Fruit fly (Drosophila melanogaster) whole organism, embryonic: ENCODE data around the gene Phyhd1.

Source experiments
- CG10147 ChIP-seq: fragments of 200-800 bp; sonication (Bioruptor generic); optimal IDR thresholded peaks from 2 replicates; lab custom pipeline; 2019; ENCODE audit warnings: missing biosample characterization, mild to moderate bottlenecking, missing genetic modification characterization, moderate library complexity
- CG10979 ChIP-seq: fragments of 200-800 bp; sonication (Bioruptor generic); optimal IDR thresholded peaks from 2 replicates; lab custom pipeline; 2018; ENCODE audit warnings: missing biosample characterization, mild to moderate bottlenecking, missing genetic modification characterization, moderate library complexity
- CG11456 ChIP-seq: fragments of 200-800 bp; sonication (Bioruptor generic); IDR thresholded peaks from 3 replicates; pipeline ENCODE4 v1.3.6; 2022; ENCODE audit warnings: missing biosample characterization, missing genetic modification characterization
- CG12659 ChIP-seq: fragments of 200-800 bp; sonication (Bioruptor generic); optimal IDR thresholded peaks from 3 replicates; lab custom pipeline; 2017; ENCODE audit warnings: mild to moderate bottlenecking, missing biosample characterization, missing genetic modification reagents, missing genetic modification characterization
- CG12769 ChIP-seq: fragments of 200-800 bp; sonication (Bioruptor generic); optimal IDR thresholded peaks from 2 replicates; lab custom pipeline; 2019; ENCODE audit warnings: missing biosample characterization, mild to moderate bottlenecking, missing genetic modification characterization, moderate library complexity
- CG13296 ChIP-seq: fragments of 200-800 bp; sonication (Bioruptor generic); optimal IDR thresholded peaks from 3 replicates; lab custom pipeline; 2018; ENCODE audit warnings: missing biosample characterization, mild to moderate bottlenecking, missing genetic modification characterization
- CG13775 ChIP-seq: fragments of 200-800 bp; sonication (Bioruptor generic); optimal IDR thresholded peaks from 3 replicates; lab custom pipeline; 2017; ENCODE audit warnings: missing biosample characterization, mild to moderate bottlenecking, missing genetic modification characterization
- CG17328 ChIP-seq: fragments of 200-800 bp; sonication (Bioruptor generic); IDR thresholded peaks from 2 replicates; pipeline ENCODE4 v1.3.6; 2022; ENCODE audit warnings: missing biosample characterization, missing genetic modification characterization
- CG17359 ChIP-seq: fragments of 200-800 bp; sonication (Bioruptor generic); optimal IDR thresholded peaks from 3 replicates; lab custom pipeline; 2018; ENCODE audit warnings: missing biosample characterization, mild to moderate bottlenecking, missing genetic modification characterization, moderate library complexity
- CG17829 ChIP-seq: fragments of 200-800 bp; optimal IDR thresholded peaks from 2 replicates; lab custom pipeline; 2019; ENCODE audit warnings: missing biosample characterization, mild to moderate bottlenecking, missing genetic modification characterization, moderate library complexity
- CG18599 ChIP-seq: fragments of 200-800 bp; sonication (Bioruptor generic); optimal IDR thresholded peaks from 3 replicates; lab custom pipeline; 2017; ENCODE audit warnings: missing biosample characterization, missing genetic modification characterization, mild to moderate bottlenecking, moderate library complexity, missing genetic modification reagents
- CG2120 ChIP-seq: fragments of 200-800 bp; sonication (Bioruptor generic); optimal IDR thresholded peaks from 3 replicates; lab custom pipeline; 2016; ENCODE audit warnings: missing biosample characterization, missing genetic modification characterization
- CG2712 ChIP-seq: fragments of 200-800 bp; optimal IDR thresholded peaks from 3 replicates; lab custom pipeline; 2019; ENCODE audit warnings: missing biosample characterization, mild to moderate bottlenecking, missing genetic modification characterization, moderate library complexity
- CG32772 ChIP-seq: fragments of 200-800 bp; sonication (Bioruptor generic); IDR thresholded peaks from 2 replicates; pipeline ENCODE4 v1.3.6; 2022; ENCODE audit warnings: missing biosample characterization, missing genetic modification characterization
- CG34224 ChIP-seq: fragments of 200-800 bp; sonication (Bioruptor generic); IDR thresholded peaks from 3 replicates; pipeline ENCODE4 v1.3.6; 2022; ENCODE audit warnings: missing biosample characterization, missing genetic modification characterization; ENCODE audit not compliant: partially characterized antibody
- CG34422 ChIP-seq: fragments of 200-800 bp; sonication (Bioruptor generic); IDR thresholded peaks from 3 replicates; pipeline ENCODE4 v1.3.6; 2022; ENCODE audit warnings: missing biosample characterization, missing genetic modification characterization
- CG3847 ChIP-seq: fragments of 200-800 bp; sonication (Bioruptor generic); IDR thresholded peaks from 2 replicates; pipeline ENCODE4 v1.3.6; 2022; ENCODE audit warnings: missing biosample characterization, missing genetic modification characterization
- CG4730 ChIP-seq: fragments of 200-800 bp; sonication (Bioruptor generic); IDR thresholded peaks from 2 replicates; pipeline ENCODE4 v1.3.6; 2022; ENCODE audit warnings: missing biosample characterization, missing genetic modification characterization
- CG4854 ChIP-seq: fragments of 200-800 bp; sonication (Bioruptor generic); optimal IDR thresholded peaks from 2 replicates; lab custom pipeline; 2016; ENCODE audit warnings: missing biosample characterization, missing genetic modification characterization, inconsistent platforms
- CG6813 ChIP-seq: fragments of 200-800 bp; sonication (Bioruptor generic); optimal IDR thresholded peaks from 2 replicates; lab custom pipeline; 2017; ENCODE audit warnings: missing biosample characterization, missing genetic modification characterization, mild to moderate bottlenecking, moderate library complexity, missing genetic modification reagents
- CG8765 ChIP-seq: fragments of 200-800 bp; sonication (Bioruptor generic); IDR thresholded peaks from 2 replicates; pipeline ENCODE4 v1.3.6; 2022; ENCODE audit warnings: missing biosample characterization, missing genetic modification characterization
- Chrac-16 ChIP-seq: fragments of 200-800 bp; sonication (Bioruptor generic); optimal IDR thresholded peaks from 3 replicates; lab custom pipeline; 2016; ENCODE audit warnings: missing biosample characterization, missing genetic modification characterization
- Dip2 ChIP-seq: fragments of 200-800 bp; sonication (Bioruptor generic); IDR thresholded peaks from 2 replicates; pipeline ENCODE4 v1.3.6; 2022; ENCODE audit warnings: missing biosample characterization, missing genetic modification characterization
- E2f1 ChIP-seq: fragments of 200-800 bp; sonication (Bioruptor generic); IDR thresholded peaks from 2 replicates; pipeline ENCODE4 v1.3.6; 2022; ENCODE audit warnings: missing biosample characterization, missing genetic modification characterization
- H15 ChIP-seq: fragments of 200-800 bp; sonication (Bioruptor generic); IDR thresholded peaks from 3 replicates; pipeline ENCODE4 v1.3.6; 2022; ENCODE audit warnings: missing biosample characterization, missing genetic modification characterization
- HmgD ChIP-seq: fragments of 200-800 bp; sonication (Bioruptor generic); optimal IDR thresholded peaks from 3 replicates; lab custom pipeline; 2016; ENCODE audit warnings: missing biosample characterization, missing genetic modification characterization
- Hr51 ChIP-seq, 2 experiments: fragments of 200-800 bp; sonication (Bioruptor generic); optimal IDR thresholded peaks; 2 replicates in 1 of 2; 3 replicates in 1 of 2; lab custom pipeline; 2016 to 2018; ENCODE audit warnings: missing biosample characterization in 2 of 2, missing genetic modification characterization in 2 of 2, mild to moderate bottlenecking in 1 of 2, moderate library complexity in 1 of 2
- Meics ChIP-seq: fragments of 200-800 bp; sonication (Bioruptor generic); optimal IDR thresholded peaks from 2 replicates; lab custom pipeline; 2017; ENCODE audit warnings: missing biosample characterization, mild to moderate bottlenecking, missing genetic modification characterization
- NFAT ChIP-seq: fragments of 200-800 bp; sonication (Bioruptor generic); IDR thresholded peaks from 2 replicates; pipeline ENCODE4 v1.3.6; 2022; ENCODE audit warnings: missing biosample characterization, missing genetic modification characterization
- NfI ChIP-seq: fragments of 200-800 bp; sonication (Bioruptor generic); optimal IDR thresholded peaks from 3 replicates; lab custom pipeline; 2018; ENCODE audit warnings: missing biosample characterization, mild to moderate bottlenecking, missing genetic modification characterization, moderate library complexity
- Ravus ChIP-seq: fragments of 200-800 bp; sonication (Bioruptor generic); IDR thresholded peaks from 2 replicates; pipeline ENCODE4 v1.3.6; 2022; ENCODE audit warnings: missing biosample characterization, missing genetic modification characterization
- Vsx1 ChIP-seq: fragments of 200-800 bp; sonication (Bioruptor generic); optimal IDR thresholded peaks from 2 replicates; lab custom pipeline; 2017; ENCODE audit warnings: missing biosample characterization, mild to moderate bottlenecking, missing genetic modification characterization, missing genetic modification reagents
- YL-1 ChIP-seq: fragments of 200-800 bp; sonication (Bioruptor generic); optimal IDR thresholded peaks from 3 replicates; lab custom pipeline; 2017; ENCODE audit warnings: missing biosample characterization, mild to moderate bottlenecking, missing genetic modification characterization
- bcd ChIP-seq: fragments of 200-800 bp; sonication (Bioruptor generic); optimal IDR thresholded peaks from 2 replicates; lab custom pipeline; 2017; ENCODE audit warnings: missing biosample characterization, mild to moderate bottlenecking, missing genetic modification characterization
- bowl ChIP-seq: fragments of 200-800 bp; sonication (Bioruptor generic); IDR thresholded peaks from 2 replicates; pipeline ENCODE4 v1.3.6; 2022; ENCODE audit warnings: missing biosample characterization, missing genetic modification characterization
- chm ChIP-seq: fragments of 200-800 bp; sonication (Bioruptor generic); IDR thresholded peaks from 2 replicates; pipeline ENCODE4 v1.3.6; 2022; ENCODE audit warnings: missing biosample characterization, missing genetic modification characterization
- cwo ChIP-seq: fragments of 200-800 bp; sonication (Bioruptor generic); optimal IDR thresholded peaks from 3 replicates; lab custom pipeline; 2017; ENCODE audit warnings: missing biosample characterization, missing genetic modification characterization, mild to moderate bottlenecking, moderate library complexity, missing genetic modification reagents
- gfzf ChIP-seq: fragments of 200-800 bp; sonication (Bioruptor generic); optimal IDR thresholded peaks from 2 replicates; lab custom pipeline; 2016; ENCODE audit warnings: missing biosample characterization, mild to moderate bottlenecking, missing genetic modification characterization, moderate library complexity
- gsb ChIP-seq: fragments of 200-800 bp; sonication (Bioruptor generic); IDR thresholded peaks from 2 replicates; pipeline ENCODE4 v1.3.6; 2022; ENCODE audit warnings: missing biosample characterization, missing genetic modification characterization
- hkb ChIP-seq, 2 experiments: fragments of 200-800 bp in 1 of 2; fragments of >200 bp in 1 of 2; sonication (Bioruptor generic) in 1 of 2; IDR thresholded peaks in 1 of 2; optimal IDR thresholded peaks in 1 of 2; 2 replicates each; pipeline versions ENCODE4 v1.3.6 to Lab custom; 2017 to 2022; ENCODE audit warnings: missing biosample characterization in 1 of 2, missing genetic modification characterization in 1 of 2
- klu ChIP-seq: fragments of 200-800 bp; sonication (Bioruptor generic); IDR thresholded peaks from 2 replicates; pipeline ENCODE4 v1.3.6; 2022; ENCODE audit warnings: missing biosample characterization, missing genetic modification characterization
- nerfin-2 ChIP-seq: fragments of 200-800 bp; sonication (Bioruptor generic); IDR thresholded peaks from 2 replicates; pipeline ENCODE4 v1.3.6; 2022; ENCODE audit warnings: missing biosample characterization, missing genetic modification characterization; ENCODE audit not compliant: partially characterized antibody
- rib ChIP-seq: fragments of 200-800 bp; sonication (Bioruptor generic); IDR thresholded peaks from 2 replicates; pipeline ENCODE4 v1.3.6; 2022; ENCODE audit warnings: missing biosample characterization, missing genetic modification characterization
- scrt ChIP-seq: fragments of 200-800 bp; sonication (Bioruptor generic); optimal IDR thresholded peaks from 2 replicates; lab custom pipeline; 2018; ENCODE audit warnings: missing biosample characterization, mild to moderate bottlenecking, missing genetic modification characterization, moderate library complexity
- so ChIP-seq: fragments of 200-800 bp; sonication (Bioruptor generic); IDR thresholded peaks from 3 replicates; pipeline ENCODE4 v1.3.6; 2022; ENCODE audit warnings: missing biosample characterization, missing genetic modification characterization
- ssp ChIP-seq: fragments of 200-800 bp; sonication (Bioruptor generic); IDR thresholded peaks from 2 replicates; pipeline ENCODE4 v1.3.6; 2022; ENCODE audit warnings: missing biosample characterization, missing genetic modification characterization
- tup ChIP-seq: fragments of 200-800 bp; sonication (Bioruptor generic); optimal IDR thresholded peaks from 2 replicates; lab custom pipeline; 2016; ENCODE audit warnings: missing biosample characterization, mild to moderate bottlenecking, missing genetic modification characterization, moderate library complexity
- unpg ChIP-seq: fragments of 200-800 bp; sonication (Bioruptor generic); optimal IDR thresholded peaks from 3 replicates; lab custom pipeline; 2018; ENCODE audit warnings: missing biosample characterization, mild to moderate bottlenecking, missing genetic modification characterization, moderate library complexity
- zfh1 ChIP-seq: fragments of 200-800 bp; sonication (Bioruptor generic); IDR thresholded peaks from 3 replicates; pipeline ENCODE4 v1.3.6; 2022; ENCODE audit warnings: missing biosample characterization, missing genetic modification characterization

Phyhd1 gene

DNA sequence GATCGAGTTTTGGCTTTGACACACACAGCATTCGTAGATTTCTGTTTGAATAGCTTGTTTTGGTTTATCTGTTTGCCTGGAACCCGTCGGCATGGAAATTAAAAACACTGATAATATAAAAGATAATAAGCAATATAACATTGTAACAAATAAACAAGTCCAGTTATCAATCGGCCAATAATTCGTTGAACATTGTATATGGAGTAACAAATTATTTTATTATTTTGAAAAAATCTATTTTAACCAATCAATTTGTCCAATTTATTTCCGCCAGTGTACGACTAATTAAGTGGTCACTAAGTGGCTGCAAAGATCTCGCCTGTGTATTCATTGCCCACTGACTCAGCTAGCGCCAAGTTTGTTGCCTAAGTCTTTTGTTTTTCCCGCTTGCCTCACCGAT is 8.1 kb upstream of the Phyhd1 start (continued):
- TF ChIP-seq gsb (GFP tag; lab: Robert Waterston, UW) (peak; percentile 45), CG4854 (peak; percentile 27), ssp (peak; percentile 29; the same call in 1 of the 2 replicates), chm (GFP tag; lab: Robert Waterston, UW) (no peak), H15 (GFP tag; lab: Robert Waterston, UW) (0 out of 3 replicates have a peak, but pooled peaks have one; percentile 13), Vsx1 (GFP tag; lab: Kevin White, UChicago) (peak; percentile 48), Meics (GFP tag; lab: Kevin White, UChicago) (peak; percentile 72), so (GFP tag; lab: Robert Waterston, UW) (peak; percentile 18; the same call in 1 of the 3 replicates), YL-1 (no peak), CG8765 (GFP tag; lab: Robert Waterston, UW) (0 out of 2 replicates have a peak, but pooled peaks have one; percentile 24), CG17359 (tag; lab: Kevin White, UChicago) (peak; percentile 46), cwo (GFP tag; lab: Kevin White, UChicago) (peak; percentile 55), CG17328 (GFP tag; lab: Robert Waterston, UW) (0 out of 2 replicates have a peak, but pooled peaks have one; percentile 15), scrt (GFP tag; lab: Kevin White, UChicago) (peak; percentile 52), HmgD (GFP tag; lab: Kevin White, UChicago) (no peak), Hr51 (GFP tag; optimal IDR thresholded peaks at IDR 0.05; lab: Kevin White, UChicago) (peak in 1 of 2 experiments; percentile 30), CG13775 (GFP tag; lab: Kevin White, UChicago) (peak; percentile 32), CG18599 (peak; percentile 58), Ravus (GFP tag; lab: Robert Waterston, UW) (no peak), CG11456 (GFP tag; lab: Robert Waterston, UW) (peak; percentile 69; the same call in 2 of the 3 replicates), rib (GFP tag; lab: Robert Waterston, UW) (peak; percentile 23; the same call in 1 of the 2 replicates), CG2120 (GFP tag; lab: Kevin White, UChicago) (peak; percentile 79), bowl (no peak), tup (GFP tag; lab: Kevin White, UChicago) (peak; percentile 7), CG12769 (tag; lab: Kevin White, UChicago) (peak; percentile 65), CG34422 (0 out of 3 replicates have a peak, but pooled peaks have one; percentile 27), zfh1 (GFP tag; lab: Robert Waterston, UW) (0 out of 3 replicates have a peak, but pooled peaks have one; percentile 19), CG17829 (peak; percentile 40), hkb (optimal IDR thresholded peaks at IDR 0.05; lab: Kevin White, UChicago) (no peak), hkb (GFP tag; IDR thresholded peaks at IDR 0.05; lab: Robert Waterston, UW) (peak; percentile 42; the same call in 1 of the 2 replicates), CG10147 (peak; percentile 46), NfI (GFP tag; lab: Kevin White, UChicago) (peak; percentile 26), Chrac-16 (GFP tag; lab: Kevin White, UChicago) (peak; percentile 18), klu (0 out of 2 replicates have a peak, but pooled peaks have one; percentile 11), CG13296 (peak; percentile 38), Dip2 (GFP tag; lab: Robert Waterston, UW) (no peak), gfzf (GFP tag; lab: Kevin White, UChicago) (no peak), CG12659 (GFP tag; lab: Kevin White, UChicago) (peak; percentile 34), CG2712 (peak; percentile 64), E2f1 (GFP tag; lab: Robert Waterston, UW) (0 out of 2 replicates have a peak, but pooled peaks have one; percentile 28), unpg (peak; percentile 62), NFAT (GFP tag; lab: Robert Waterston, UW) (peak; percentile 57), CG6813 (peak; percentile 21), CG32772 (peak; percentile 29; the same call in 1 of the 2 replicates), nerfin-2 (GFP tag; lab: Robert Waterston, UW) (no peak), CG3847 (GFP tag; lab: Robert Waterston, UW) (peak; percentile 66), bcd (peak; percentile 52), CG10979 (tag; lab: Kevin White, UChicago) (peak; percentile 33), CG4730 (GFP tag; lab: Robert Waterston, UW) (peak; percentile 40; the same call in 1 of the 2 replicates), CG34224 (no peak)
